Fruit fly (Drosophila melanogaster) whole organism, embryonic: ENCODE measurements around the gene CG17036.

ENCODE experiments used
- B-H1 ChIP-seq: fragments of 200-800 bp; sonication (Bioruptor generic); IDR thresholded peaks from 3 replicates; pipeline ENCODE4 v1.3.6; 2022; ENCODE audit warnings: missing biosample characterization, missing genetic modification characterization
- Bdp1 ChIP-seq: fragments of 200-800 bp; sonication (Bioruptor generic); optimal IDR thresholded peaks from 3 replicates; lab custom pipeline; 2016; ENCODE audit warnings: missing biosample characterization, missing genetic modification characterization
- CG10979 ChIP-seq: fragments of 200-800 bp; sonication (Bioruptor generic); optimal IDR thresholded peaks from 2 replicates; lab custom pipeline; 2018; ENCODE audit warnings: missing biosample characterization, mild to moderate bottlenecking, missing genetic modification characterization, moderate library complexity
- CG12942 ChIP-seq: fragments of 200-800 bp; sonication (Bioruptor generic); optimal IDR thresholded peaks from 3 replicates; lab custom pipeline; 2016; ENCODE audit warnings: missing biosample characterization, missing genetic modification characterization
- CG13123 ChIP-seq: fragments of 200-800 bp; sonication (Bioruptor generic); optimal IDR thresholded peaks from 2 replicates; lab custom pipeline; 2016; ENCODE audit warnings: missing biosample characterization, missing genetic modification characterization
- CG13894 ChIP-seq: fragments of 200-800 bp; sonication (Bioruptor generic); optimal IDR thresholded peaks from 3 replicates; lab custom pipeline; 2018; ENCODE audit warnings: missing biosample characterization, mild to moderate bottlenecking, missing genetic modification characterization, moderate library complexity
- CG14014 ChIP-seq: fragments of 200-800 bp; sonication (Bioruptor generic); IDR thresholded peaks from 2 replicates; pipeline ENCODE4 v1.3.6; 2022; ENCODE audit warnings: missing biosample characterization, missing genetic modification characterization
- CG14710 ChIP-seq: fragments of 200-800 bp; sonication (Bioruptor generic); optimal IDR thresholded peaks from 3 replicates; lab custom pipeline; 2019; ENCODE audit warnings: missing biosample characterization, mild to moderate bottlenecking, missing genetic modification characterization, moderate library complexity
- CG15601 ChIP-seq: fragments of 200-800 bp; sonication (Bioruptor generic); optimal IDR thresholded peaks from 3 replicates; lab custom pipeline; 2019; ENCODE audit warnings: missing biosample characterization, mild to moderate bottlenecking, missing genetic modification characterization, moderate library complexity
- CG16779 ChIP-seq: fragments of 200-800 bp; sonication (Bioruptor generic); IDR thresholded peaks from 2 replicates; pipeline ENCODE4 v1.3.6; 2022; ENCODE audit warnings: missing biosample characterization, missing genetic modification characterization
- CG16813 ChIP-seq: fragments of 200-800 bp; sonication (Bioruptor generic); IDR thresholded peaks from 3 replicates; pipeline ENCODE4 v1.3.6; 2022; ENCODE audit warnings: missing biosample characterization, missing genetic modification characterization; ENCODE audit not compliant: partially characterized antibody
- CG1832 ChIP-seq: fragments of 200-800 bp; sonication (Bioruptor generic); optimal IDR thresholded peaks from 2 replicates; lab custom pipeline; 2017; ENCODE audit warnings: missing biosample characterization, mild to moderate bottlenecking, missing genetic modification characterization, inconsistent platforms
- CG31224 ChIP-seq: fragments of 200-800 bp; sonication (Bioruptor generic); IDR thresholded peaks from 2 replicates; pipeline ENCODE4 v1.3.6; 2022; ENCODE audit warnings: missing biosample characterization, missing genetic modification characterization
- CG31388 ChIP-seq: fragments of 200-800 bp; sonication (Bioruptor generic); optimal IDR thresholded peaks from 2 replicates; lab custom pipeline; 2016; ENCODE audit warnings: missing biosample characterization, missing genetic modification characterization
- CG3995 ChIP-seq: fragments of 200-800 bp; sonication (Bioruptor generic); optimal IDR thresholded peaks from 3 replicates; lab custom pipeline; 2016; ENCODE audit warnings: missing biosample characterization, missing genetic modification characterization
- CG42726 ChIP-seq: fragments of 200-800 bp; sonication (Bioruptor generic); IDR thresholded peaks from 2 replicates; pipeline ENCODE4 v1.3.6; 2022; ENCODE audit warnings: missing biosample characterization, missing genetic modification characterization; ENCODE audit not compliant: partially characterized antibody
- CG8359 ChIP-seq: fragments of 200-800 bp; sonication (Bioruptor generic); optimal IDR thresholded peaks from 2 replicates; lab custom pipeline; 2017; ENCODE audit warnings: missing biosample characterization, mild to moderate bottlenecking, missing genetic modification characterization, borderline replicate concordance
- CTCF ChIP-seq: fragments of 200-800 bp; sonication (Bioruptor generic); optimal IDR thresholded peaks from 2 replicates; lab custom pipeline; 2017; ENCODE audit warnings: missing biosample characterization, mild to moderate bottlenecking, missing genetic modification characterization, moderate library complexity
- Chrac-16 ChIP-seq: fragments of 200-800 bp; sonication (Bioruptor generic); optimal IDR thresholded peaks from 3 replicates; lab custom pipeline; 2016; ENCODE audit warnings: missing biosample characterization, missing genetic modification characterization
- CoRest ChIP-seq: fragments of 200-800 bp; sonication (Bioruptor generic); optimal IDR thresholded peaks from 3 replicates; lab custom pipeline; 2018; ENCODE audit warnings: missing biosample characterization, mild to moderate bottlenecking, missing genetic modification characterization, moderate library complexity
- Dbx ChIP-seq: fragments of 200-800 bp; sonication (Bioruptor generic); IDR thresholded peaks from 3 replicates; pipeline ENCODE4 v1.3.6; 2022; ENCODE audit warnings: missing biosample characterization, missing genetic modification characterization
- Dll ChIP-seq: fragments of 200-800 bp; sonication (Bioruptor generic); IDR thresholded peaks from 4 replicates; pipeline ENCODE4 v1.3.6; 2022; ENCODE audit warnings: missing biosample characterization, missing genetic modification characterization; ENCODE audit not compliant: partially characterized antibody
- Doc3 ChIP-seq: fragments of 200-800 bp; sonication (Bioruptor generic); IDR thresholded peaks from 3 replicates; pipeline ENCODE4 v1.3.6; 2022; ENCODE audit warnings: missing biosample characterization, missing genetic modification characterization; ENCODE audit not compliant: partially characterized antibody
- Elba2 ChIP-seq: fragments of 200-800 bp; sonication (Bioruptor generic); optimal IDR thresholded peaks from 3 replicates; lab custom pipeline; 2016; ENCODE audit warnings: missing biosample characterization, missing genetic modification characterization
- Ets65A ChIP-seq: fragments of 200-800 bp; sonication (Bioruptor generic); peaks from one replicate; lab custom pipeline; 2016; ENCODE audit warnings: missing biosample characterization, missing genetic modification characterization
- Hey ChIP-seq: fragments of 200-800 bp; sonication (Bioruptor generic); optimal IDR thresholded peaks from 3 replicates; lab custom pipeline; 2018; ENCODE audit warnings: missing biosample characterization, mild to moderate bottlenecking, missing genetic modification characterization
- Lpt ChIP-seq: fragments of >200 bp; optimal IDR thresholded peaks from 2 replicates; lab custom pipeline; 2018; ENCODE audit warnings: missing biosample characterization, missing genetic modification characterization
- Mes4 ChIP-seq: fragments of 200-800 bp; sonication (Bioruptor generic); optimal IDR thresholded peaks from 2 replicates; lab custom pipeline; 2016; ENCODE audit warnings: missing biosample characterization, missing genetic modification characterization
- Nf-YA ChIP-seq: fragments of 200-800 bp; sonication (Bioruptor generic); IDR thresholded peaks from 2 replicates; pipeline ENCODE4 v1.3.6; 2022; ENCODE audit warnings: missing biosample characterization, missing genetic modification characterization
- NfI ChIP-seq: fragments of 200-800 bp; sonication (Bioruptor generic); optimal IDR thresholded peaks from 3 replicates; lab custom pipeline; 2018; ENCODE audit warnings: missing biosample characterization, mild to moderate bottlenecking, missing genetic modification characterization, moderate library complexity
- Sin3A ChIP-seq: fragments of >200 bp; optimal IDR thresholded peaks from 2 replicates; lab custom pipeline; 2018
- Spps ChIP-seq: fragments of 200-800 bp; sonication (Bioruptor generic); optimal IDR thresholded peaks from 2 replicates; lab custom pipeline; 2018; ENCODE audit warnings: missing biosample characterization, mild to moderate bottlenecking, missing genetic modification characterization
- Sry-δ ChIP-seq: fragments of 200-800 bp; sonication (Bioruptor generic); optimal IDR thresholded peaks from 2 replicates; lab custom pipeline; 2016; ENCODE audit warnings: missing biosample characterization, missing genetic modification characterization
- Ssrp ChIP-seq: fragments of 200-800 bp; sonication (Bioruptor generic); optimal IDR thresholded peaks from 2 replicates; lab custom pipeline; 2018; ENCODE audit warnings: missing biosample characterization, mild to moderate bottlenecking, missing genetic modification characterization, moderate library complexity
- btn ChIP-seq: fragments of 200-800 bp; sonication (Bioruptor generic); optimal IDR thresholded peaks from 2 replicates; lab custom pipeline; 2016; ENCODE audit warnings: missing biosample characterization, missing genetic modification characterization
- caup ChIP-seq: fragments of 200-800 bp; sonication (Bioruptor generic); optimal IDR thresholded peaks from 3 replicates; lab custom pipeline; 2017; ENCODE audit warnings: missing biosample characterization, mild to moderate bottlenecking, missing genetic modification characterization, moderate library complexity; ENCODE audit not compliant: severe bottlenecking
- ci ChIP-seq: fragments of 200-800 bp; sonication (Bioruptor generic); IDR thresholded peaks from 3 replicates; pipeline ENCODE4 v1.3.6; 2022; ENCODE audit warnings: missing biosample characterization, missing genetic modification characterization
- crc ChIP-seq: fragments of 200-800 bp; sonication (Bioruptor generic); optimal IDR thresholded peaks from 2 replicates; lab custom pipeline; 2016; ENCODE audit warnings: missing biosample characterization, missing genetic modification characterization
- dpn ChIP-seq, 2 experiments: fragments of 200-800 bp; sonication (Bioruptor generic); optimal IDR thresholded peaks; 3 replicates each; lab custom pipeline; 2016; ENCODE audit warnings: missing biosample characterization in 2 of 2, missing genetic modification characterization in 2 of 2
- emc ChIP-seq: fragments of 200-800 bp; sonication (Bioruptor generic); optimal IDR thresholded peaks from 2 replicates; lab custom pipeline; 2016; ENCODE audit warnings: missing biosample characterization, missing genetic modification characterization
- eyg ChIP-seq: fragments of 200-800 bp; sonication (Bioruptor generic); optimal IDR thresholded peaks from 3 replicates; lab custom pipeline; 2016; ENCODE audit warnings: missing biosample characterization, missing genetic modification characterization
- fru ChIP-seq: fragments of >200 bp; optimal IDR thresholded peaks from 2 replicates; lab custom pipeline; 2017
- jigr1 ChIP-seq: fragments of 200-800 bp; sonication (Bioruptor generic); IDR thresholded peaks from 3 replicates; pipeline ENCODE4 v1.3.6; 2022; ENCODE audit warnings: missing biosample characterization, missing genetic modification characterization
- klu ChIP-seq: fragments of 200-800 bp; sonication (Bioruptor generic); IDR thresholded peaks from 2 replicates; pipeline ENCODE4 v1.3.6; 2022; ENCODE audit warnings: missing biosample characterization, missing genetic modification characterization
- lbe ChIP-seq: fragments of 200-800 bp; sonication (Bioruptor generic); optimal IDR thresholded peaks from 2 replicates; lab custom pipeline; 2016; ENCODE audit warnings: missing biosample characterization, mild to moderate bottlenecking, missing genetic modification characterization
- sd ChIP-seq: fragments of 200-800 bp; sonication (Bioruptor generic); optimal IDR thresholded peaks from 3 replicates; lab custom pipeline; 2018; ENCODE audit warnings: missing biosample characterization, mild to moderate bottlenecking, missing genetic modification characterization, moderate library complexity
- trem ChIP-seq: fragments of 200-800 bp; optimal IDR thresholded peaks from 3 replicates; lab custom pipeline; 2019; ENCODE audit warnings: missing biosample characterization, mild to moderate bottlenecking, missing genetic modification characterization, moderate library complexity
- ttk ChIP-seq: fragments of 200-800 bp; sonication (Bioruptor generic); IDR thresholded peaks from 2 replicates; pipeline ENCODE4 v2.1.2; 2022; ENCODE audit warnings: missing biosample characterization, missing genetic modification characterization
- unpg ChIP-seq: fragments of 200-800 bp; sonication (Bioruptor generic); optimal IDR thresholded peaks from 3 replicates; lab custom pipeline; 2018; ENCODE audit warnings: missing biosample characterization, mild to moderate bottlenecking, missing genetic modification characterization, moderate library complexity
- zen ChIP-seq: fragments of 200-800 bp; sonication (Bioruptor generic); optimal IDR thresholded peaks from 3 replicates; lab custom pipeline; 2018; ENCODE audit warnings: missing biosample characterization, mild to moderate bottlenecking, missing genetic modification characterization, moderate library complexity
- zf30C ChIP-seq: fragments of 200-800 bp; sonication (Bioruptor generic); optimal IDR thresholded peaks from 3 replicates; lab custom pipeline; 2018; ENCODE audit warnings: missing biosample characterization, mild to moderate bottlenecking, missing genetic modification characterization
- zfh1 ChIP-seq: fragments of 200-800 bp; sonication (Bioruptor generic); IDR thresholded peaks from 3 replicates; pipeline ENCODE4 v1.3.6; 2022; ENCODE audit warnings: missing biosample characterization, missing genetic modification characterization

CG17036 gene

DNA sequence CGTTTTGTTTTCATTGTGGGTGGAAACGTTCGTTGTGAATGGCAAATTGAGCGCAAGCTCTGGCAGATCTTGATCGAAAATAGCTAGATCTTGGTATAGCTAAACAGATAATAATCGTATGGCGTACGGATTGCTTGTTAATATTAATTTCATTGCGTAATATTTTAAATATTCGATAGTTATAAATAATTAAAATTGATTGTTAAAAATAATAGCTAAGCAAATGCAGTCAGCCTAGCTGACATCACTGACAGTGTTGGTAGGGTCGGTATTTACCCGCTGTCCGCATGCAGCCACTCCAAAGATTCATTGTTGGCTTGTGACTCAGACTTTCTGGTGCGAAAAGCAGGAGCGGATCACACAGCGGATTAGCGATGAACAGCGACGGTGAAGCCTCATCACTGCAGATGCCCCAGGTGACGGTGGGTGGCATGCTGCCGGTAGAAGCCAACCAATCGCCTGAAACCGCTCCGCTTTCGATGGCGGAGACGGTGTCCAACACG lies 3.9 kb upstream of the CG17036 start, which contains the start of the genes CG5776 and spict (continued):
- TF ChIP-seq CG15601: peak; percentile 85
- TF ChIP-seq Ets65A (GFP tag; lab: Kevin White, UChicago): peak; percentile 24
- TF ChIP-seq CoRest (tag; lab: Kevin White, UChicago): peak; percentile 87
- peak; percentile 58 for TF ChIP-seq Chrac-16 (GFP tag; lab: Kevin White, UChicago)
- no peak for TF ChIP-seq Elba2 (GFP tag; lab: Kevin White, UChicago)
- peak; percentile 88 for TF ChIP-seq NfI
- no peak for TF ChIP-seq Bdp1 (GFP tag; lab: Kevin White, UChicago)
- no peak for TF ChIP-seq jigr1 (GFP tag; lab: Robert Waterston, UW)
- TF ChIP-seq dpn (GFP tag; optimal IDR thresholded peaks at IDR 0.05; lab: Kevin White, UChicago): peak in 1 of 2 experiments; percentile 28
- no peak for TF ChIP-seq CG16779
- TF ChIP-seq CG1832: no peak
- TF ChIP-seq CG14014 (GFP tag; lab: Robert Waterston, UW): peak; percentile 76
- no peak for TF ChIP-seq fru (lab: Kevin White, UChicago)
- TF ChIP-seq Sin3A (lab: Kevin White, UChicago): peak; percentile 87
- TF ChIP-seq lbe (GFP tag; lab: Kevin White, UChicago): peak; percentile 58
- peak; percentile 51 for TF ChIP-seq CG10979 (tag; lab: Kevin White, UChicago)
- peak; percentile 82 for TF ChIP-seq unpg
- peak; percentile 32 for TF ChIP-seq caup (GFP tag; lab: Kevin White, UChicago)
- peak; percentile 75 for TF ChIP-seq CG14710 (tag; lab: Kevin White, UChicago)
- TF ChIP-seq emc (GFP tag; lab: Kevin White, UChicago): no peak
- peak; percentile 54; the same call in 1 of the 4 replicates for TF ChIP-seq Dll (GFP tag; lab: Robert Waterston, UW)
- no peak for TF ChIP-seq CG8359
- TF ChIP-seq Lpt (GFP tag; lab: Kevin White, UChicago): no peak
- TF ChIP-seq CG31388 (GFP tag; lab: Kevin White, UChicago): no peak
- TF ChIP-seq sd: peak; percentile 81
- no peak for TF ChIP-seq crc (GFP tag; lab: Kevin White, UChicago)
- TF ChIP-seq Spps (tag; lab: Kevin White, UChicago): peak; percentile 40
- TF ChIP-seq eyg: no peak
- TF ChIP-seq Doc3: no peak
- peak; percentile 82 for TF ChIP-seq ttk (GFP tag; lab: Robert Waterston, UW)
- no peak for TF ChIP-seq CTCF (GFP tag; lab: Kevin White, UChicago)
- TF ChIP-seq Hey (tag; lab: Kevin White, UChicago): no peak
- TF ChIP-seq btn (GFP tag; lab: Kevin White, UChicago): no peak
- no peak for TF ChIP-seq Mes4 (GFP tag; lab: Kevin White, UChicago)
- TF ChIP-seq CG42726 (GFP tag; lab: Robert Waterston, UW): no peak
- peak; percentile 76 for TF ChIP-seq trem
- no peak for TF ChIP-seq CG3995 (GFP tag; lab: Kevin White, UChicago)
- TF ChIP-seq B-H1: peak; percentile 56; the same call in 2 of the 3 replicates
- TF ChIP-seq zf30C (GFP tag; lab: Kevin White, UChicago): no peak
- TF ChIP-seq Ssrp (tag; lab: Kevin White, UChicago): peak; percentile 78
- TF ChIP-seq CG13894 (tag; lab: Kevin White, UChicago): no peak
- peak; percentile 96 for TF ChIP-seq klu (GFP tag; lab: Robert Waterston, UW)
- TF ChIP-seq Sry-δ (GFP tag; lab: Kevin White, UChicago): no peak
- peak; percentile 36 for TF ChIP-seq CG12942
- peak; percentile 65 for TF ChIP-seq zen (tag; lab: Kevin White, UChicago)
- peak; percentile 83 for TF ChIP-seq Dbx
- peak; percentile 82 for TF ChIP-seq CG31224 (GFP tag; lab: Robert Waterston, UW)
- peak; percentile 53; the same call in 1 of the 2 replicates for TF ChIP-seq Nf-YA (GFP tag; lab: Robert Waterston, UW)
- TF ChIP-seq ci (GFP tag; lab: Robert Waterston, UW): peak; percentile 73
- peak; percentile 80 for TF ChIP-seq zfh1 (GFP tag; lab: Robert Waterston, UW)
- TF ChIP-seq CG16813 (GFP tag; lab: Robert Waterston, UW): no peak
- no peak for TF ChIP-seq CG13123 (GFP tag; lab: Kevin White, UChicago)
